Fruit fly (Drosophila melanogaster) whole organism, embryonic: ENCODE results near the gene CG5969.

Source experiments
- Abd-B ChIP-seq: fragments of 200-800 bp; sonication (Bioruptor generic); optimal IDR thresholded peaks from 2 replicates; lab custom pipeline; 2018; ENCODE audit warnings: missing biosample characterization, mild to moderate bottlenecking, missing genetic modification characterization, moderate library complexity
- CG10209 ChIP-seq: fragments of 200-800 bp; sonication (Bioruptor generic); optimal IDR thresholded peaks from 3 replicates; lab custom pipeline; 2017; ENCODE audit warnings: missing biosample characterization, mild to moderate bottlenecking, missing genetic modification characterization, missing genetic modification reagents
- CG11560 ChIP-seq: fragments of 200-800 bp; sonication (Bioruptor generic); IDR thresholded peaks from 3 replicates; pipeline ENCODE4 v1.3.6; 2022; ENCODE audit warnings: missing biosample characterization, missing genetic modification characterization
- CG13123 ChIP-seq: fragments of 200-800 bp; sonication (Bioruptor generic); optimal IDR thresholded peaks from 2 replicates; lab custom pipeline; 2016; ENCODE audit warnings: missing biosample characterization, missing genetic modification characterization
- CG14667 ChIP-seq: fragments of 200-800 bp; sonication (Bioruptor generic); IDR thresholded peaks from 2 replicates; pipeline ENCODE4 v1.3.6; 2022; ENCODE audit warnings: missing biosample characterization, missing genetic modification characterization
- CG15011 ChIP-seq: fragments of 200-800 bp; sonication (Bioruptor generic); optimal IDR thresholded peaks from 3 replicates; lab custom pipeline; 2018; ENCODE audit warnings: missing biosample characterization, mild to moderate bottlenecking, missing genetic modification characterization
- CG1602 ChIP-seq: fragments of 200-800 bp; sonication (Bioruptor generic); optimal IDR thresholded peaks from 3 replicates; lab custom pipeline; 2016; ENCODE audit warnings: missing biosample characterization, missing genetic modification characterization
- CG17385 ChIP-seq: fragments of 200-800 bp; sonication (Bioruptor generic); optimal IDR thresholded peaks from 3 replicates; lab custom pipeline; 2018; ENCODE audit warnings: missing biosample characterization, mild to moderate bottlenecking, missing genetic modification characterization
- CG17612 ChIP-seq: fragments of 200-800 bp; sonication (Bioruptor generic); IDR thresholded peaks from 2 replicates; pipeline ENCODE4 v1.3.6; 2022; ENCODE audit warnings: missing biosample characterization, missing genetic modification characterization
- CG17829 ChIP-seq: fragments of 200-800 bp; optimal IDR thresholded peaks from 2 replicates; lab custom pipeline; 2019; ENCODE audit warnings: missing biosample characterization, mild to moderate bottlenecking, missing genetic modification characterization, moderate library complexity
- CG18262 ChIP-seq: fragments of 200-800 bp; optimal IDR thresholded peaks from 3 replicates; lab custom pipeline; 2019; ENCODE audit warnings: missing biosample characterization, mild to moderate bottlenecking, missing genetic modification characterization, moderate library complexity
- CG2116 ChIP-seq: fragments of 200-800 bp; sonication (Bioruptor generic); optimal IDR thresholded peaks from 3 replicates; lab custom pipeline; 2018; ENCODE audit warnings: missing biosample characterization, mild to moderate bottlenecking, missing genetic modification characterization
- CG34224 ChIP-seq: fragments of 200-800 bp; sonication (Bioruptor generic); IDR thresholded peaks from 3 replicates; pipeline ENCODE4 v1.3.6; 2022; ENCODE audit warnings: missing biosample characterization, missing genetic modification characterization; ENCODE audit not compliant: partially characterized antibody
- CG34376 ChIP-seq: fragments of 200-800 bp; sonication (Bioruptor generic); optimal IDR thresholded peaks from 2 replicates; lab custom pipeline; 2018; ENCODE audit warnings: missing biosample characterization, mild to moderate bottlenecking, missing genetic modification characterization
- CG34422 ChIP-seq: fragments of 200-800 bp; sonication (Bioruptor generic); IDR thresholded peaks from 3 replicates; pipeline ENCODE4 v1.3.6; 2022; ENCODE audit warnings: missing biosample characterization, missing genetic modification characterization
- CG3726 ChIP-seq: fragments of 200-800 bp; sonication (Bioruptor generic); IDR thresholded peaks from 3 replicates; pipeline ENCODE4, ENCODE4 v1.3.6; 2022; ENCODE audit warnings: missing biosample characterization, missing genetic modification characterization
- CG4282 ChIP-seq: fragments of 200-800 bp; sonication (Bioruptor generic); optimal IDR thresholded peaks from 2 replicates; lab custom pipeline; 2016; ENCODE audit warnings: missing biosample characterization, missing genetic modification characterization
- CG4707 ChIP-seq: fragments of 200-800 bp; sonication (Bioruptor generic); optimal IDR thresholded peaks from 2 replicates; lab custom pipeline; 2018; ENCODE audit warnings: missing biosample characterization, mild to moderate bottlenecking, missing genetic modification characterization, moderate library complexity
- CG5953 ChIP-seq: fragments of 200-800 bp; sonication (Bioruptor generic); IDR thresholded peaks from 2 replicates; pipeline ENCODE4 v1.3.6; 2022; ENCODE audit warnings: missing biosample characterization, missing genetic modification characterization
- CG8765 ChIP-seq: fragments of 200-800 bp; sonication (Bioruptor generic); IDR thresholded peaks from 2 replicates; pipeline ENCODE4 v1.3.6; 2022; ENCODE audit warnings: missing biosample characterization, missing genetic modification characterization
- CHES-1-like ChIP-seq: fragments of 200-800 bp; sonication (Bioruptor generic); optimal IDR thresholded peaks from 2 replicates; lab custom pipeline; 2016; ENCODE audit warnings: missing biosample characterization, missing genetic modification characterization
- Eip74EF ChIP-seq, 2 experiments: fragments of 200-800 bp in 1 of 2; fragments of >200 bp in 1 of 2; sonication (Bioruptor generic) in 1 of 2; optimal IDR thresholded peaks; 2 replicates each; lab custom pipeline; 2017 to 2019; ENCODE audit warnings: missing biosample characterization in 2 of 2, missing genetic modification characterization in 2 of 2, mild to moderate bottlenecking in 1 of 2, moderate library complexity in 1 of 2
- Hey ChIP-seq: fragments of 200-800 bp; sonication (Bioruptor generic); optimal IDR thresholded peaks from 3 replicates; lab custom pipeline; 2018; ENCODE audit warnings: missing biosample characterization, mild to moderate bottlenecking, missing genetic modification characterization
- HmgZ ChIP-seq: fragments of 200-800 bp; sonication (Bioruptor generic); optimal IDR thresholded peaks from 2 replicates; lab custom pipeline; 2018; ENCODE audit warnings: missing biosample characterization, mild to moderate bottlenecking, missing genetic modification characterization
- Kr ChIP-seq: fragments of 200-800 bp; sonication (Bioruptor generic); optimal IDR thresholded peaks from 2 replicates; lab custom pipeline; 2017; ENCODE audit warnings: missing biosample characterization, mild to moderate bottlenecking, missing genetic modification characterization
- Med ChIP-seq: fragments of 200-800 bp; sonication (Bioruptor generic); peaks from one replicate; lab custom pipeline; 2016; ENCODE audit warnings: missing biosample characterization, missing genetic modification characterization, mild to moderate bottlenecking, inconsistent platforms, moderate library complexity
- Myb ChIP-seq: fragments of 200-800 bp; sonication (Bioruptor generic); optimal IDR thresholded peaks from 2 replicates; lab custom pipeline; 2016; ENCODE audit warnings: missing biosample characterization, missing genetic modification characterization
- NC2β ChIP-seq: fragments of 200-800 bp; sonication (Bioruptor generic); optimal IDR thresholded peaks from 2 replicates; lab custom pipeline; 2016; ENCODE audit warnings: missing biosample characterization, missing genetic modification characterization
- NK7.1 ChIP-seq: fragments of 200-800 bp; sonication (Bioruptor generic); optimal IDR thresholded peaks from 3 replicates; lab custom pipeline; 2016; ENCODE audit warnings: missing biosample characterization, missing genetic modification characterization
- Oaz ChIP-seq: fragments of 200-800 bp; sonication (Bioruptor generic); IDR thresholded peaks from 2 replicates; pipeline ENCODE4 v1.3.6; 2022; ENCODE audit warnings: missing biosample characterization, missing genetic modification characterization
- Oli ChIP-seq: fragments of 200-800 bp; sonication (Bioruptor generic); optimal IDR thresholded peaks from 2 replicates; lab custom pipeline; 2018; ENCODE audit warnings: missing biosample characterization, mild to moderate bottlenecking, missing genetic modification characterization, moderate library complexity
- Ravus ChIP-seq: fragments of 200-800 bp; sonication (Bioruptor generic); IDR thresholded peaks from 2 replicates; pipeline ENCODE4 v1.3.6; 2022; ENCODE audit warnings: missing biosample characterization, missing genetic modification characterization
- Sox100B ChIP-seq: fragments of 200-800 bp; sonication (Bioruptor generic); optimal IDR thresholded peaks from 3 replicates; lab custom pipeline; 2018; ENCODE audit warnings: missing biosample characterization, mild to moderate bottlenecking, missing genetic modification characterization
- Xrp1 ChIP-seq: fragments of 200-800 bp; sonication (Bioruptor generic); IDR thresholded peaks from 2 replicates; pipeline ENCODE4 v1.3.6; 2022; ENCODE audit warnings: missing biosample characterization, missing genetic modification characterization
- bab2 ChIP-seq: fragments of 200-800 bp; sonication (Bioruptor generic); optimal IDR thresholded peaks from 2 replicates; lab custom pipeline; 2016; ENCODE audit warnings: missing biosample characterization, missing genetic modification characterization
- bowl ChIP-seq: fragments of 200-800 bp; sonication (Bioruptor generic); IDR thresholded peaks from 2 replicates; pipeline ENCODE4 v1.3.6; 2022; ENCODE audit warnings: missing biosample characterization, missing genetic modification characterization
- br ChIP-seq: fragments of >200 bp; optimal IDR thresholded peaks from 2 replicates; lab custom pipeline; 2017
- cg ChIP-seq: fragments of 200-800 bp; sonication (Bioruptor generic); optimal IDR thresholded peaks from 3 replicates; lab custom pipeline; 2019; ENCODE audit warnings: missing biosample characterization, mild to moderate bottlenecking, missing genetic modification characterization, moderate library complexity
- chm ChIP-seq: fragments of 200-800 bp; sonication (Bioruptor generic); IDR thresholded peaks from 2 replicates; pipeline ENCODE4 v1.3.6; 2022; ENCODE audit warnings: missing biosample characterization, missing genetic modification characterization
- ci ChIP-seq: fragments of 200-800 bp; sonication (Bioruptor generic); IDR thresholded peaks from 3 replicates; pipeline ENCODE4 v1.3.6; 2022; ENCODE audit warnings: missing biosample characterization, missing genetic modification characterization
- dm ChIP-seq: fragments of 200-800 bp; sonication (Bioruptor generic); optimal IDR thresholded peaks from 3 replicates; lab custom pipeline; 2016; ENCODE audit warnings: missing biosample characterization, missing genetic modification characterization
- hbn ChIP-seq: fragments of 200-800 bp; sonication (Bioruptor generic); IDR thresholded peaks from 2 replicates; pipeline ENCODE4 v1.3.6; 2022; ENCODE audit warnings: missing biosample characterization, missing genetic modification characterization; ENCODE audit not compliant: partially characterized antibody
- kah ChIP-seq: fragments of 200-800 bp; sonication (Bioruptor generic); optimal IDR thresholded peaks from 2 replicates; lab custom pipeline; 2018; ENCODE audit warnings: missing biosample characterization, mild to moderate bottlenecking, missing genetic modification characterization
- peb ChIP-seq: fragments of 200-800 bp; sonication (Bioruptor generic); IDR thresholded peaks from 2 replicates; pipeline ENCODE4 v1.3.6; 2022; ENCODE audit warnings: missing biosample characterization, missing genetic modification characterization
- pfk ChIP-seq: fragments of 200-800 bp; sonication (Bioruptor generic); optimal IDR thresholded peaks from 2 replicates; lab custom pipeline; 2018; ENCODE audit warnings: missing biosample characterization, mild to moderate bottlenecking, missing genetic modification characterization, moderate library complexity
- run ChIP-seq: fragments of 200-800 bp; sonication (Bioruptor generic); optimal IDR thresholded peaks from 3 replicates; lab custom pipeline; 2018; ENCODE audit warnings: missing biosample characterization, mild to moderate bottlenecking, missing genetic modification characterization
- sima ChIP-seq: fragments of 200-800 bp; sonication (Bioruptor generic); optimal IDR thresholded peaks from 2 replicates; lab custom pipeline; 2016; ENCODE audit warnings: missing biosample characterization, missing genetic modification characterization
- sqz ChIP-seq: fragments of 200-800 bp; sonication (Bioruptor generic); optimal IDR thresholded peaks from 3 replicates; lab custom pipeline; 2018; ENCODE audit warnings: missing biosample characterization, mild to moderate bottlenecking, missing genetic modification characterization
- tap ChIP-seq: fragments of 200-800 bp; optimal IDR thresholded peaks from 3 replicates; lab custom pipeline; 2019; ENCODE audit warnings: missing biosample characterization, mild to moderate bottlenecking, missing genetic modification characterization, moderate library complexity
- tll ChIP-seq, 2 experiments: fragments of 200-800 bp in 1 of 2; fragments of >200 bp in 1 of 2; sonication (Bioruptor generic) in 1 of 2; optimal IDR thresholded peaks; 2 replicates each; lab custom pipeline; 2017 to 2019; ENCODE audit warnings: missing biosample characterization in 2 of 2, missing genetic modification characterization in 2 of 2, mild to moderate bottlenecking in 1 of 2, moderate library complexity in 1 of 2
- ttk ChIP-seq: fragments of 200-800 bp; sonication (Bioruptor generic); IDR thresholded peaks from 2 replicates; pipeline ENCODE4 v2.1.2; 2022; ENCODE audit warnings: missing biosample characterization, missing genetic modification characterization

Gene CG5969

DNA sequence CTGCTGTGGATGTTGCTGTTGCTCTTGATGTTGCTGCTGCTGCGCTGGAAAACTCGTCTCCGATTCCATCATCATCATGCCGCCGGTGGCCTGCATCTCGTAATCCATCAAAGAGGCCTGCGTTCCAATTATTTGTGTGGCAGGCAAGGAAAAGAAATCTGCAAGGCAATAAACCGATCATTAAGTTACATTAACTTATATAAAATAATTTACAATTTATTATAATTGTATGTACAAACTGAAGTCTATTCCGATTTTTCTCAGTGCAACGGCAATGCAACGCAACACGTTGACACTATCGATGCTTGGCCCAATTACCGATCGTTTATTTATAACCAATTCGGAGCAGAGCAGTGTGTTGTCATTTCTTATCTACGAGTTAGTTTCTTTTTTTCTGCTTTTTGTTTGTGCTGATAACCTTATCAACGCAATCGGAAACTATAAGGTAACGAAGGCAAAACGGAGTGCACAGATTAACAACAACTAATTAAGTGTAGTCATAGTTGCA lies 2.5 kb upstream of the CG5969 start (continued):
- TF ChIP-seq CG34376 (GFP tag; lab: Kevin White, UChicago) (peak; percentile 67), sima (GFP tag; lab: Kevin White, UChicago) (no peak), CG5953 (GFP tag; lab: Robert Waterston, UW) (no peak), bab2 (GFP tag; lab: Kevin White, UChicago) (no peak), br (lab: Kevin White, UChicago) (no peak), Oli (peak; percentile 68), CG18262 (tag; lab: Kevin White, UChicago) (peak; percentile 47), Sox100B (GFP tag; lab: Kevin White, UChicago) (peak; percentile 44), Oaz (GFP tag; lab: Robert Waterston, UW) (peak; percentile 58), HmgZ (tag; lab: Kevin White, UChicago) (peak; percentile 1), dm (GFP tag; lab: Kevin White, UChicago) (no peak), CG8765 (GFP tag; lab: Robert Waterston, UW) (no peak), CG11560 (tag; lab: Robert Waterston, UW) (no peak), CG4707 (peak; percentile 53), CG1602 (GFP tag; lab: Kevin White, UChicago) (peak; percentile 8), CG3726 (GFP tag; lab: Robert Waterston, UW) (0 out of 3 replicates have a peak, but pooled peaks have one; percentile 35), Xrp1 (peak; percentile 53; the same call in 1 of the 2 replicates), Kr (GFP tag; lab: Kevin White, UChicago) (no peak), sqz (GFP tag; lab: Kevin White, UChicago) (peak; percentile 64), CG17612 (no peak), pfk (no peak), ci (GFP tag; lab: Robert Waterston, UW) (peak; percentile 86), Abd-B (GFP tag; lab: Kevin White, UChicago) (no peak), Med (GFP tag; lab: Kevin White, UChicago) (peak; percentile 76), NC2β (no peak), tap (tag; lab: Kevin White, UChicago) (peak; percentile 68), run (tag; lab: Kevin White, UChicago) (peak; percentile 45), CG14667 (GFP tag; lab: Robert Waterston, UW) (no peak), CG34224 (GFP tag; lab: Robert Waterston, UW) (no peak), hbn (GFP tag; lab: Robert Waterston, UW) (no peak), bowl (GFP tag; lab: Robert Waterston, UW) (no peak), NK7.1 (no peak), kah (GFP tag; lab: Kevin White, UChicago) (peak; percentile 65), CHES-1-like (GFP tag; lab: Kevin White, UChicago) (no peak), CG34422 (peak; percentile 63; the same call in 2 of the 3 replicates), Eip74EF (GFP tag; optimal IDR thresholded peaks at IDR 0.05; lab: Kevin White, UChicago) (peak in 1 of 2 experiments; percentile 1), tll (GFP tag; optimal IDR thresholded peaks at IDR 0.05; lab: Kevin White, UChicago) (no peak), Hey (tag; lab: Kevin White, UChicago) (no peak), CG17829 (tag; lab: Kevin White, UChicago) (peak; percentile 48), Myb (no peak), CG13123 (no peak), CG4282 (no peak), chm (GFP tag; lab: Robert Waterston, UW) (peak; percentile 53; the same call in 1 of the 2 replicates), CG10209 (GFP tag; lab: Kevin White, UChicago) (peak; percentile 24), CG17385 (peak; percentile 39), CG15011 (GFP tag; lab: Kevin White, UChicago) (peak; percentile 0), CG2116 (GFP tag; lab: Kevin White, UChicago) (peak; percentile 16), ttk (peak; percentile 53; the same call in 1 of the 2 replicates), peb (GFP tag; lab: Robert Waterston, UW) (peak; percentile 9; the same call in 1 of the 2 replicates), Ravus (GFP tag; lab: Robert Waterston, UW) (no peak), cg (GFP tag; lab: Kevin White, UChicago) (no peak)
